Worm (Caenorhabditis elegans) whole organism, L4 larva: ENCODE measurements around the gene msp-63.
"Not testable (repeated sequence)": the region's sequence is repeated elsewhere in the genome, so short reads cannot be mapped to it uniquely, and the experiment has no call there.

Source experiments
- D1046.2 ChIP-seq: fragments of 200-800 bp; sonication (Bioruptor generic); IDR thresholded peaks from 2 replicates; pipeline ENCODE4 v1.3.6; 2022; ENCODE audit warnings: missing genetic modification characterization, missing compliant biosample characterization
- F49E8.2 ChIP-seq: sonication (generic microtip); optimal IDR thresholded peaks from 2 replicates; lab custom pipeline; 2016; ENCODE audit warnings: missing compliant biosample characterization, mild to moderate bottlenecking, missing genetic modification characterization, borderline replicate concordance
- R02D3.7 ChIP-seq: fragments of 150-350 bp; sonication (generic microtip); optimal IDR thresholded peaks from 3 replicates; lab custom pipeline; 2014; ENCODE audit warnings: missing biosample characterization, missing genetic modification characterization
- Y105C5A.15 ChIP-seq: fragments of 200-800 bp; sonication (Bioruptor generic); IDR thresholded peaks from 2 replicates; pipeline ENCODE4 v1.3.6; 2022; ENCODE audit warnings: missing genetic modification characterization, missing compliant biosample characterization
- Y5F2A.4 ChIP-seq: fragments of 200-800 bp; sonication (Bioruptor generic); optimal IDR thresholded peaks from 2 replicates; lab custom pipeline; 2018; ENCODE audit warnings: mild to moderate bottlenecking, missing genetic modification characterization, missing compliant biosample characterization
- aha-1 ChIP-seq: fragments of 150-350 bp; peaks from one replicate; lab custom pipeline; 2014; ENCODE audit warnings: missing biosample characterization, missing genetic modification characterization
- ama-1 ChIP-seq: fragments of 150-350 bp; optimal IDR thresholded peaks from 2 replicates; lab custom pipeline; 2014; ENCODE audit warnings: inconsistent platforms, mixed read lengths
- attf-4 ChIP-seq: sonication (generic microtip); optimal IDR thresholded peaks from 3 replicates; lab custom pipeline; 2017; ENCODE audit warnings: missing biosample characterization, missing genetic modification characterization
- ceh-20 ChIP-seq: fragments of 200-800 bp; sonication (Bioruptor generic); IDR thresholded peaks from 2 replicates; pipeline ENCODE4 v1.3.6; 2022; ENCODE audit warnings: missing genetic modification reagents, missing genetic modification characterization, missing compliant biosample characterization
- ceh-28 ChIP-seq: fragments of 150-350 bp; optimal IDR thresholded peaks from 2 replicates; lab custom pipeline; 2014; ENCODE audit warnings: missing biosample characterization, missing genetic modification reagents, missing genetic modification characterization
- ceh-62 ChIP-seq: sonication (generic microtip); optimal IDR thresholded peaks from 2 replicates; lab custom pipeline; 2017; ENCODE audit warnings: missing biosample characterization, missing genetic modification characterization
- ctbp-1 ChIP-seq: fragments of 200-800 bp; sonication (Bioruptor generic); IDR thresholded peaks from 2 replicates; pipeline ENCODE4 v1.3.6; 2022; ENCODE audit warnings: missing genetic modification reagents, missing genetic modification characterization, missing compliant biosample characterization
- daf-19 ChIP-seq: fragments of 200-800 bp; sonication (Bioruptor generic); conservative IDR thresholded peaks from 2 replicates; pipeline ENCODE4 v1.3.6; 2022; ENCODE audit warnings: missing genetic modification characterization, missing compliant biosample characterization
- dmd-9 ChIP-seq: fragments of 200-800 bp; sonication (Bioruptor generic); IDR thresholded peaks from 2 replicates; pipeline ENCODE4 v1.3.6; 2022; ENCODE audit warnings: missing genetic modification reagents, missing genetic modification characterization, missing compliant biosample characterization
- dpl-1 ChIP-seq: fragments of 150-350 bp; optimal IDR thresholded peaks from 2 replicates; lab custom pipeline; 2014; ENCODE audit warnings: missing biosample characterization, missing genetic modification reagents, missing genetic modification characterization
- duxl-1 ChIP-seq: sonication (generic microtip); optimal IDR thresholded peaks from 2 replicates; lab custom pipeline; 2016; ENCODE audit warnings: mild to moderate bottlenecking, missing genetic modification characterization, moderate library complexity, missing compliant biosample characterization; ENCODE audit not compliant: poor library complexity
- fkh-10 ChIP-seq: fragments of 150-350 bp; optimal IDR thresholded peaks from 2 replicates; lab custom pipeline; 2014; ENCODE audit warnings: missing biosample characterization, missing genetic modification reagents, missing genetic modification characterization
- fos-1 ChIP-seq: fragments of 150-350 bp; optimal IDR thresholded peaks from 2 replicates; lab custom pipeline; 2014; ENCODE audit warnings: missing biosample characterization, missing genetic modification characterization
- gei-8 ChIP-seq: fragments of 200-800 bp; sonication (Bioruptor generic); optimal IDR thresholded peaks from 2 replicates; lab custom pipeline; 2018; ENCODE audit warnings: mild to moderate bottlenecking, missing genetic modification characterization, missing compliant biosample characterization
- hlh-30 ChIP-seq: sonication (generic microtip); optimal IDR thresholded peaks from 2 replicates; lab custom pipeline; 2017; ENCODE audit warnings: antibody characterized with exemption, mild to moderate bottlenecking, missing genetic modification characterization, missing compliant biosample characterization; ENCODE audit not compliant: insufficient read depth
- lim-7 ChIP-seq: fragments of 200-800 bp; sonication (Bioruptor generic); IDR thresholded peaks from 2 replicates; pipeline ENCODE4 v1.3.6; 2022; ENCODE audit warnings: missing genetic modification characterization, missing compliant biosample characterization
- lin-13 ChIP-seq: fragments of 150-350 bp; optimal IDR thresholded peaks from 2 replicates; lab custom pipeline; 2014; ENCODE audit warnings: missing biosample characterization, missing genetic modification reagents, missing genetic modification characterization
- lin-29 ChIP-seq: fragments of 200-800 bp; sonication (Bioruptor generic); IDR thresholded peaks from 2 replicates; pipeline ENCODE4 v1.3.6; 2022; ENCODE audit warnings: missing genetic modification reagents, missing genetic modification characterization, missing compliant biosample characterization
- lin-38 ChIP-seq: fragments of 200-800 bp; sonication (Bioruptor generic); IDR thresholded peaks from 2 replicates; pipeline ENCODE4 v1.3.6; 2022; ENCODE audit warnings: missing genetic modification reagents, missing genetic modification characterization, missing compliant biosample characterization
- lin-39 ChIP-seq: fragments of 150-350 bp; optimal IDR thresholded peaks from 2 replicates; lab custom pipeline; 2014; ENCODE audit warnings: missing biosample characterization, missing genetic modification reagents, missing genetic modification characterization
- lir-3 ChIP-seq: sonication (generic microtip); optimal IDR thresholded peaks from 2 replicates; lab custom pipeline; 2016; ENCODE audit warnings: mild to moderate bottlenecking, missing genetic modification characterization, missing compliant biosample characterization
- mdl-1 ChIP-seq, 2 experiments: fragments of 150-350 bp in 1 of 2; sonication (generic microtip) in 1 of 2; optimal IDR thresholded peaks; 2 replicates each; lab custom pipeline; 2014 to 2017; ENCODE audit warnings: missing biosample characterization in 2 of 2, missing genetic modification characterization in 2 of 2
- mep-1 ChIP-seq: fragments of 150-350 bp; sonication (generic microtip); optimal IDR thresholded peaks from 3 replicates; lab custom pipeline; 2014; ENCODE audit warnings: missing biosample characterization, missing genetic modification characterization
- mes-2 ChIP-seq: sonication (generic microtip); optimal IDR thresholded peaks from 2 replicates; lab custom pipeline; 2016; ENCODE audit warnings: missing genotype, mild to moderate bottlenecking, missing genetic modification characterization, missing compliant biosample characterization; ENCODE audit not compliant: poor library complexity, severe bottlenecking
- mxl-3 ChIP-seq: fragments of 200-800 bp; sonication (Bioruptor generic); optimal IDR thresholded peaks from 2 replicates; lab custom pipeline; 2018; ENCODE audit warnings: mild to moderate bottlenecking, missing genetic modification characterization, missing compliant biosample characterization
- nhr-10 ChIP-seq: fragments of 150-350 bp; optimal IDR thresholded peaks from 2 replicates; lab custom pipeline; 2014; ENCODE audit warnings: missing biosample characterization, missing genetic modification characterization
- nhr-102 ChIP-seq: sonication (generic microtip); optimal IDR thresholded peaks from 2 replicates; lab custom pipeline; 2016; ENCODE audit warnings: mild to moderate bottlenecking, missing genetic modification characterization, moderate library complexity, missing compliant biosample characterization
- nhr-11 ChIP-seq: fragments of 150-350 bp; optimal IDR thresholded peaks from 2 replicates; lab custom pipeline; 2014; ENCODE audit warnings: missing biosample characterization, missing genetic modification characterization
- tra-1 ChIP-seq: fragments of 200-800 bp; sonication (Bioruptor generic); IDR thresholded peaks from 2 replicates; pipeline ENCODE4 v1.3.6; 2022; ENCODE audit warnings: missing genetic modification reagents, missing genetic modification characterization, missing compliant biosample characterization
- unc-130 ChIP-seq: sonication (generic microtip); optimal IDR thresholded peaks from 2 replicates; lab custom pipeline; 2016; ENCODE audit warnings: missing genetic modification reagents, missing genetic modification characterization, missing compliant biosample characterization
- unc-39 ChIP-seq: sonication (generic microtip); optimal IDR thresholded peaks from 2 replicates; lab custom pipeline; 2017; ENCODE audit warnings: missing biosample characterization, missing genetic modification characterization
- vab-7 ChIP-seq: fragments of 200-800 bp; sonication (Bioruptor generic); IDR thresholded peaks from 2 replicates; pipeline ENCODE4 v1.3.6; 2022; ENCODE audit warnings: missing genetic modification reagents, missing genetic modification characterization, missing compliant biosample characterization
- zfp-3 ChIP-seq: fragments of 200-800 bp; sonication (Bioruptor generic); conservative IDR thresholded peaks from 2 replicates; pipeline ENCODE4 v1.3.6; 2022; ENCODE audit warnings: missing genetic modification reagents, missing genetic modification characterization, missing compliant biosample characterization
- zip-11 ChIP-seq: fragments of 200-800 bp; sonication (Bioruptor generic); IDR thresholded peaks from 2 replicates; pipeline ENCODE4 v1.3.6; 2022; ENCODE audit warnings: missing genetic modification characterization, missing compliant biosample characterization
- zip-2 ChIP-seq: fragments of 150-350 bp; optimal IDR thresholded peaks from 2 replicates; lab custom pipeline; 2014; ENCODE audit warnings: missing biosample characterization, missing genetic modification characterization

The msp-63 gene

ce11 chrII:5819655-5820054 is 22.4 kb upstream of the msp-63 start (continued):
- TF ChIP-seq hlh-30 (tag; lab: Kevin White, UChicago), result no peak
- peak; percentile 97 for TF ChIP-seq mes-2
- peak; percentile 91 for TF ChIP-seq unc-130 (GFP tag; lab: Kevin White, UChicago)
- TF ChIP-seq D1046.2 (GFP tag; lab: Robert Waterston, UW), result no peak
- no peak for TF ChIP-seq nhr-102
- TF ChIP-seq attf-4 (tag; lab: Kevin White, UChicago), result no peak
- TF ChIP-seq dmd-9 (GFP tag; lab: Robert Waterston, UW), result 0 out of 2 replicates have a peak, but pooled peaks have one; percentile 40
- no peak for TF ChIP-seq zip-11
- no peak for TF ChIP-seq ama-1 (lab: Kevin White, UChicago)
- TF ChIP-seq mep-1 (tag; lab: Kevin White, UChicago), result no peak
- no peak for TF ChIP-seq F49E8.2
- TF ChIP-seq vab-7 (GFP tag; lab: Robert Waterston, UW), result 0 out of 2 replicates have a peak, but pooled peaks have one; percentile 23
- no peak for TF ChIP-seq nhr-10
- no peak for TF ChIP-seq fkh-10
- no peak for TF ChIP-seq zip-2 (tag; lab: Kevin White, UChicago)
- TF ChIP-seq aha-1 (tag; lab: Kevin White, UChicago), result peak; percentile 30
- 0 out of 2 replicates have a peak, but pooled peaks have one; percentile 21 for TF ChIP-seq tra-1 (GFP tag; lab: Robert Waterston, UW)
- no peak for TF ChIP-seq Y105C5A.15 (GFP tag; lab: Robert Waterston, UW)
- TF ChIP-seq ceh-28 (tag; lab: Kevin White, UChicago), result no peak

ce11 chrII:5818298-5818697 is 21.1 kb upstream of the msp-63 start, which contains the start of gene ZK1248.4:
Gene ZK1248.4, plus strand, starts transcription at chrII:5818598.
- TF ChIP-seq R02D3.7 (tag; lab: Kevin White, UChicago) (no peak), unc-130 (GFP tag; lab: Kevin White, UChicago) (no peak), duxl-1 (no peak), ctbp-1 (GFP tag; lab: Robert Waterston, UW) (no peak), nhr-11 (tag; lab: Kevin White, UChicago) (no peak), unc-39 (tag; lab: Kevin White, UChicago) (no peak), fos-1 (tag; lab: Kevin White, UChicago) (no peak), lin-13 (no peak), Y5F2A.4 (GFP tag; lab: Kevin White, UChicago) (no peak), lin-29 (GFP tag; lab: Robert Waterston, UW) (no peak), lim-7 (GFP tag; lab: Robert Waterston, UW) (no peak), mdl-1 (tag; optimal IDR thresholded peaks at IDR 0.05; lab: Kevin White, UChicago) (no peak)

ce11 chrII:5816346-5816745 is 19.1 kb upstream of the msp-63 start, which contains the start of gene ZK1248.20:
Gene ZK1248.20, plus strand, starts transcription at chrII:5816646.
- TF ChIP-seq lim-7 (GFP tag; lab: Robert Waterston, UW) (no peak), gei-8 (GFP tag; lab: Kevin White, UChicago) (no peak), lin-38 (GFP tag; lab: Robert Waterston, UW) (no peak), zfp-3 (no peak), nhr-10 (no peak), dpl-1 (GFP tag; lab: Kevin White, UChicago) (no peak), lin-39 (no peak), ceh-20 (no peak), ceh-62 (tag; lab: Kevin White, UChicago) (no peak), F49E8.2 (no peak)

ce11 chrII:5815382-5815781 is 18.1 kb upstream of the msp-63 start, which contains the start of gene wago-5:
Gene wago-5, minus strand, starts transcription at chrII:5815482.
- not testable (repeated sequence) for TF ChIP-seq mxl-3 (GFP tag; lab: Kevin White, UChicago); daf-19 (GFP tag; lab: Robert Waterston, UW); lir-3 (tag; lab: Kevin White, UChicago)
